Worm (Caenorhabditis elegans) whole organism, L3 larva: ENCODE measurements around the gene C56A3.8.

Source experiments
- ceh-82 ChIP-seq: fragments of 150-350 bp; optimal IDR thresholded peaks from 2 replicates; lab custom pipeline; 2014; ENCODE audit warnings: missing biosample characterization, missing genetic modification characterization
- egl-27 ChIP-seq: sonication (generic microtip); optimal IDR thresholded peaks from 4 replicates; lab custom pipeline; 2017; ENCODE audit warnings: missing biosample characterization, missing genetic modification reagents, missing genetic modification characterization
- elt-2 ChIP-seq: sonication (generic microtip); optimal IDR thresholded peaks from 2 replicates; lab custom pipeline; 2016; ENCODE audit warnings: missing genetic modification reagents, mild to moderate bottlenecking, missing genetic modification characterization, missing compliant biosample characterization
- lin-15B ChIP-seq: fragments of 150-350 bp; optimal IDR thresholded peaks from 2 replicates; lab custom pipeline; 2014; ENCODE audit warnings: missing biosample characterization, missing genetic modification characterization
- skn-1 ChIP-seq: fragments of 150-350 bp; optimal IDR thresholded peaks from 2 replicates; lab custom pipeline; 2014; ENCODE audit warnings: missing biosample characterization, missing genetic modification characterization

DNA sequence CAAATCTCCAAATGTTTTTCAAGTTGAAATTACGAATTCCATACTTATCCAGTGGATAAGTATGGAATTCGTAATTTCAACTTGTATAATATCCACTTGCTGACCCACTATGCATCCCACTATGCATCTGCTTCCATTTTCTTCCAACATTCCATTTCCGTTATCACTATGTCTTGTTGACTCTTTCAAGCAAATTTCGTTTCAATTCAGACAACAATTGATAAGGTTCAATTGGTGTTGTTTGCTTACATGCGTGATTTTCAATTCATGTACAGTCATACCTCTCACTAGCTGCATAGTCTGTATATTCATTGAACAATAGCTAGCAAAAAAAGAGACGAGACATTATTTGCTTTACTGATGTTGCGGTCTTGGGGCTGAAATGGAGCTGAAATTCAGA, 16.8 kb downstream of the C56A3.8 start:
- TF ChIP-seq ceh-82 (tag; lab: Kevin White, UChicago) (no peak), egl-27 (tag; lab: Kevin White, UChicago) (no peak), lin-15B (no peak), skn-1 (tag; lab: Kevin White, UChicago) (no peak), elt-2 (peak; percentile 71)
